Worm (Caenorhabditis elegans) whole organism, L4 larva: ENCODE data around the gene rps-21.
A peak's percentile ranks its signal among the peaks of the same experiment; 100 is the strongest.

Experiments
- D1046.2 ChIP-seq: fragments of 200-800 bp; sonication (Bioruptor generic); IDR thresholded peaks from 2 replicates; pipeline ENCODE4 v1.3.6; 2022; ENCODE audit warnings: missing genetic modification characterization, missing compliant biosample characterization
- F10B5.3 ChIP-seq: sonication (generic microtip); optimal IDR thresholded peaks from 2 replicates; lab custom pipeline; 2016; ENCODE audit warnings: mild to moderate bottlenecking, missing genetic modification characterization, missing compliant biosample characterization
- F37D6.2 ChIP-seq: sonication (generic microtip); optimal IDR thresholded peaks from 2 replicates; lab custom pipeline; 2016; ENCODE audit warnings: mild to moderate bottlenecking, missing genetic modification characterization, missing compliant biosample characterization
- F44E2.7 ChIP-seq: fragments of 200-800 bp; sonication (Bioruptor generic); IDR thresholded peaks from 2 replicates; pipeline ENCODE4 v2.1.2; 2022; ENCODE audit warnings: missing genetic modification characterization, missing compliant biosample characterization
- Y5F2A.4 ChIP-seq: fragments of 200-800 bp; sonication (Bioruptor generic); optimal IDR thresholded peaks from 2 replicates; lab custom pipeline; 2018; ENCODE audit warnings: mild to moderate bottlenecking, missing genetic modification characterization, missing compliant biosample characterization
- Y75B8A.6 ChIP-seq: fragments of 200-800 bp; sonication (Bioruptor generic); IDR thresholded peaks from 2 replicates; pipeline ENCODE4 v1.3.6; 2022; ENCODE audit warnings: missing genetic modification reagents, missing genetic modification characterization, missing compliant biosample characterization
- aha-1 ChIP-seq: fragments of 150-350 bp; peaks from one replicate; lab custom pipeline; 2014; ENCODE audit warnings: missing biosample characterization, missing genetic modification characterization
- arid-1 ChIP-seq: fragments of 200-800 bp; sonication (Bioruptor generic); conservative IDR thresholded peaks from 2 replicates; pipeline ENCODE4 v1.3.6; 2022; ENCODE audit warnings: missing genetic modification reagents, missing genetic modification characterization, missing compliant biosample characterization
- ceh-20 ChIP-seq: fragments of 200-800 bp; sonication (Bioruptor generic); IDR thresholded peaks from 2 replicates; pipeline ENCODE4 v1.3.6; 2022; ENCODE audit warnings: missing genetic modification reagents, missing genetic modification characterization, missing compliant biosample characterization
- daf-19 ChIP-seq: fragments of 200-800 bp; sonication (Bioruptor generic); conservative IDR thresholded peaks from 2 replicates; pipeline ENCODE4 v1.3.6; 2022; ENCODE audit warnings: missing genetic modification characterization, missing compliant biosample characterization
- daf-8 ChIP-seq: fragments of 200-800 bp; sonication (Bioruptor generic); IDR thresholded peaks from 2 replicates; pipeline ENCODE4 v1.3.6; 2022; ENCODE audit warnings: missing genetic modification characterization, missing compliant biosample characterization
- dmd-6 ChIP-seq: fragments of 200-800 bp; sonication (Bioruptor generic); IDR thresholded peaks from 2 replicates; pipeline ENCODE4 v1.3.6; 2022; ENCODE audit warnings: missing genetic modification reagents, missing genetic modification characterization, missing compliant biosample characterization
- dmd-8 ChIP-seq: fragments of 200-800 bp; sonication (Bioruptor generic); IDR thresholded peaks from 2 replicates; pipeline ENCODE4 v1.3.6; 2022; ENCODE audit warnings: missing genetic modification characterization, missing compliant biosample characterization
- duxl-1 ChIP-seq: sonication (generic microtip); optimal IDR thresholded peaks from 2 replicates; lab custom pipeline; 2016; ENCODE audit warnings: mild to moderate bottlenecking, missing genetic modification characterization, moderate library complexity, missing compliant biosample characterization; ENCODE audit not compliant: poor library complexity
- dve-1 ChIP-seq: sonication (generic microtip); optimal IDR thresholded peaks from 2 replicates; lab custom pipeline; 2017; ENCODE audit warnings: antibody characterized with exemption, mild to moderate bottlenecking, missing genetic modification characterization, missing compliant biosample characterization; ENCODE audit not compliant: insufficient read depth
- fkh-10 ChIP-seq: fragments of 150-350 bp; optimal IDR thresholded peaks from 2 replicates; lab custom pipeline; 2014; ENCODE audit warnings: missing biosample characterization, missing genetic modification reagents, missing genetic modification characterization
- fos-1 ChIP-seq: fragments of 150-350 bp; optimal IDR thresholded peaks from 2 replicates; lab custom pipeline; 2014; ENCODE audit warnings: missing biosample characterization, missing genetic modification characterization
- hif-1 ChIP-seq, 2 experiments: sonication (generic microtip); optimal IDR thresholded peaks; 2 replicates each; lab custom pipeline; 2016 to 2017; ENCODE audit warnings: missing compliant biosample characterization in 2 of 2, missing genetic modification characterization in 2 of 2, missing genetic modification reagents in 2 of 2, missing genotype in 2 of 2, mild to moderate bottlenecking in 1 of 2
- hlh-30 ChIP-seq: sonication (generic microtip); optimal IDR thresholded peaks from 2 replicates; lab custom pipeline; 2017; ENCODE audit warnings: antibody characterized with exemption, mild to moderate bottlenecking, missing genetic modification characterization, missing compliant biosample characterization; ENCODE audit not compliant: insufficient read depth
- hmg-1.1 ChIP-seq: fragments of 200-800 bp; sonication (Bioruptor generic); IDR thresholded peaks from 2 replicates; pipeline ENCODE4 v1.3.6; 2022; ENCODE audit warnings: missing genetic modification reagents, missing genetic modification characterization, missing compliant biosample characterization
- jun-1 ChIP-seq: fragments of 150-350 bp; optimal IDR thresholded peaks from 2 replicates; lab custom pipeline; 2014; ENCODE audit warnings: missing biosample characterization, missing genetic modification reagents, missing genetic modification characterization
- lim-7 ChIP-seq: fragments of 200-800 bp; sonication (Bioruptor generic); IDR thresholded peaks from 2 replicates; pipeline ENCODE4 v1.3.6; 2022; ENCODE audit warnings: missing genetic modification characterization, missing compliant biosample characterization
- lin-15B ChIP-seq: fragments of 150-350 bp; sonication (generic microtip); optimal IDR thresholded peaks from 3 replicates; lab custom pipeline; 2014; ENCODE audit warnings: missing biosample characterization, missing genetic modification characterization
- lsy-2 ChIP-seq, 2 experiments: fragments of 150-350 bp in 1 of 2; sonication (generic microtip) in 1 of 2; optimal IDR thresholded peaks; 2 replicates each; lab custom pipeline; 2014 to 2017; ENCODE audit warnings: missing biosample characterization in 2 of 2, missing genetic modification characterization in 2 of 2
- madf-5 ChIP-seq, 2 experiments: fragments of 200-800 bp; sonication (Bioruptor generic); IDR thresholded peaks; 2 replicates each; pipeline ENCODE4 v1.3.6; 2022; ENCODE audit warnings: missing compliant biosample characterization in 2 of 2, missing genetic modification characterization in 2 of 2
- madf-9 ChIP-seq: fragments of 200-800 bp; sonication (Bioruptor generic); conservative IDR thresholded peaks from 2 replicates; pipeline ENCODE4 v1.3.6; 2022; ENCODE audit warnings: missing genetic modification reagents, missing genetic modification characterization, missing compliant biosample characterization
- nhr-10 ChIP-seq: fragments of 150-350 bp; optimal IDR thresholded peaks from 2 replicates; lab custom pipeline; 2014; ENCODE audit warnings: missing biosample characterization, missing genetic modification characterization
- nhr-111 ChIP-seq: fragments of 200-800 bp; sonication (Bioruptor generic); optimal IDR thresholded peaks from 2 replicates; lab custom pipeline; 2018; ENCODE audit warnings: mild to moderate bottlenecking, missing genetic modification characterization, missing compliant biosample characterization
- nhr-41 ChIP-seq: fragments of 200-800 bp; sonication (Bioruptor generic); IDR thresholded peaks from 2 replicates; pipeline ENCODE4 v1.3.6; 2022; ENCODE audit warnings: missing genetic modification reagents, missing genetic modification characterization, missing compliant biosample characterization
- nhr-42 ChIP-seq: fragments of 200-800 bp; sonication (Bioruptor generic); IDR thresholded peaks from 2 replicates; pipeline ENCODE4 v1.3.6; 2022; ENCODE audit warnings: missing genetic modification characterization, missing compliant biosample characterization
- nhr-6 ChIP-seq: fragments of 150-350 bp; optimal IDR thresholded peaks from 2 replicates; lab custom pipeline; 2014; ENCODE audit warnings: missing biosample characterization, missing genetic modification characterization
- nhr-77 ChIP-seq: fragments of 150-350 bp; optimal IDR thresholded peaks from 2 replicates; lab custom pipeline; 2014; ENCODE audit warnings: missing biosample characterization, missing genetic modification characterization
- php-3 ChIP-seq: fragments of 200-800 bp; sonication (Bioruptor generic); IDR thresholded peaks from 2 replicates; pipeline ENCODE4 v1.3.6; 2022; ENCODE audit warnings: missing genetic modification reagents, missing genetic modification characterization, missing compliant biosample characterization
- pqm-1 ChIP-seq: sonication (generic microtip); optimal IDR thresholded peaks from 2 replicates; lab custom pipeline; 2017; ENCODE audit warnings: missing biosample characterization, missing genetic modification characterization
- rbr-2 ChIP-seq: sonication (generic microtip); optimal IDR thresholded peaks from 2 replicates; lab custom pipeline; 2016; ENCODE audit warnings: missing genotype, missing genetic modification characterization, missing compliant biosample characterization
- tra-1 ChIP-seq: fragments of 200-800 bp; sonication (Bioruptor generic); IDR thresholded peaks from 2 replicates; pipeline ENCODE4 v1.3.6; 2022; ENCODE audit warnings: missing genetic modification reagents, missing genetic modification characterization, missing compliant biosample characterization
- unc-130 ChIP-seq: sonication (generic microtip); optimal IDR thresholded peaks from 2 replicates; lab custom pipeline; 2016; ENCODE audit warnings: missing genetic modification reagents, missing genetic modification characterization, missing compliant biosample characterization
- unc-62 ChIP-seq, 3 experiments: fragments of 150-350 bp in 1 of 3; sonication (generic microtip); optimal IDR thresholded peaks in 2 of 3; peaks in 1 of 3; 1 replicate in 1 of 3; 2 replicates in 2 of 3; lab custom pipeline; 2014 to 2017; ENCODE audit warnings: missing biosample characterization in 3 of 3, missing genetic modification characterization in 3 of 3, missing genetic modification reagents in 3 of 3, missing genotype in 1 of 3
- vab-7 ChIP-seq: fragments of 200-800 bp; sonication (Bioruptor generic); IDR thresholded peaks from 2 replicates; pipeline ENCODE4 v1.3.6; 2022; ENCODE audit warnings: missing genetic modification reagents, missing genetic modification characterization, missing compliant biosample characterization
- zag-1 ChIP-seq: fragments of 150-350 bp; optimal IDR thresholded peaks from 2 replicates; lab custom pipeline; 2014; ENCODE audit warnings: missing biosample characterization, missing genetic modification characterization
- zfp-3 ChIP-seq: fragments of 200-800 bp; sonication (Bioruptor generic); conservative IDR thresholded peaks from 2 replicates; pipeline ENCODE4 v1.3.6; 2022; ENCODE audit warnings: missing genetic modification reagents, missing genetic modification characterization, missing compliant biosample characterization
- zip-11 ChIP-seq: fragments of 200-800 bp; sonication (Bioruptor generic); IDR thresholded peaks from 2 replicates; pipeline ENCODE4 v1.3.6; 2022; ENCODE audit warnings: missing genetic modification characterization, missing compliant biosample characterization
- zip-2 ChIP-seq: fragments of 150-350 bp; optimal IDR thresholded peaks from 2 replicates; lab custom pipeline; 2014; ENCODE audit warnings: missing biosample characterization, missing genetic modification characterization

The rps-21 gene

DNA sequence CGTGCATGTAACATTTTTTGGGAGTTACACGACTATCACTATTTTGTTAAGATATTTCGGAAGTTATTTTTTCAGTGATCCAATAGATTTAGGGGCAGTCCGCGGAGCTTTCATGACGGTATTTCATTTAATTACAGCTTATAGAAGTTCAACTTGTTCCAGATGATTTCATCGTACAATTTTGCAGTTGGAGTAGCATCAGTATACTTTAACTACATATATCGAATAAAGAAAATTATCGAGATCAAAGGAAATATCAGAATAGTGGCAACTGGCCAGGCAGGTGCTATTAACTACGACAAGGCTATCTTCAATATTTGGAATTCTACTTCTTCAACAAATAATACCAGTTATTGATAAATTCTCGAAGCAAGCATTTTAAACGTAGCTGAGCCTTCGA, 10.9 kb downstream of the rps-21 start (continued):
- no peak for TF ChIP-seq fos-1
- 0 out of 2 replicates have a peak, but pooled peaks have one; percentile 40 for TF ChIP-seq daf-19 (GFP tag; lab: Robert Waterston, UW)
- TF ChIP-seq nhr-6 (tag; lab: Kevin White, UChicago), result no peak

- TF ChIP-seq fkh-10 (no peak), madf-9 (GFP tag; lab: Robert Waterston, UW) (no peak), lim-7 (GFP tag; lab: Robert Waterston, UW) (no peak), nhr-42 (GFP tag; lab: Robert Waterston, UW) (no peak), duxl-1 (no peak), aha-1 (peak; percentile 81), Y5F2A.4 (GFP tag; lab: Kevin White, UChicago) (no peak), dmd-8 (no peak), tra-1 (no peak), madf-5 (GFP tag; IDR thresholded peaks at IDR 0.05; lab: Robert Waterston, UW) (no peak), D1046.2 (GFP tag; lab: Robert Waterston, UW) (no peak), zip-2 (tag; lab: Kevin White, UChicago) (no peak), unc-62 (GFP tag; optimal IDR thresholded peaks at IDR 0.05 in 1 of 2; lab: Kevin White, UChicago) (peak in 1 of 2 experiments; percentile 90), unc-62 (tag; optimal IDR thresholded peaks at IDR 0.05; lab: Kevin White, UChicago) (no peak), nhr-10 (tag; lab: Kevin White, UChicago) (no peak), nhr-111 (GFP tag; lab: Kevin White, UChicago) (no peak), php-3 (GFP tag; lab: Robert Waterston, UW) (no peak)
Measured at ce11 chrIII:7170090-7170489, 19.3 kb downstream of the rps-21 start.

DNA sequence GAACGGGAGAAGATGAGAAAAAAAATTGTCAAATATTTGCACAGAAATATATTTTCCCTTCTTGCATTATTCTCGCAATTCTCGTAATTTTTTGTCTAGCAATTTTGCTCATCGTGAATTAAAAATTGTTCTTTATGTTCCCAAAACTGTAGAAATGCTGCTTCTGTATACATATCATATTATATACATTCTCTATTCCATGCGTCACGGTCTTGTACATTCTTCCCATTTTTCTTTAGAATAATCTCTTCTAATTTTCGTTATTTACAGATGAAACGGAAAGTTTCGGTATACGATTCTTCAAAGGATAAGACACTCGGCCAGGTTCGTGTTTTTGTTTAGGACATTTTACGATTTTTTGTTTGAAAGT, 21.9 kb downstream of the rps-21 start, which contains the start of gene acs-4:
TSS of gene acs-4 (plus strand) at position 271 of the 370 bp plus-strand sequence.
- TF ChIP-seq unc-62 (GFP tag; optimal IDR thresholded peaks at IDR 0.05 in 1 of 2; lab: Kevin White, UChicago), result peak in 1 of 2 experiments; percentile 53
- no peak for TF ChIP-seq unc-62 (tag; optimal IDR thresholded peaks at IDR 0.05; lab: Kevin White, UChicago)
- TF ChIP-seq rbr-2, result no peak

- peak; percentile 21 for TF ChIP-seq fkh-10
- TF ChIP-seq tra-1, result no peak
- peak; percentile 12 for TF ChIP-seq dve-1 (tag; lab: Kevin White, UChicago)
- peak; percentile 45 for TF ChIP-seq dmd-6 (GFP tag; lab: Robert Waterston, UW)
- TF ChIP-seq lim-7 (GFP tag; lab: Robert Waterston, UW), result no peak
- TF ChIP-seq vab-7 (GFP tag; lab: Robert Waterston, UW), result no peak
- TF ChIP-seq ceh-20 (GFP tag; lab: Robert Waterston, UW), result no peak
- TF ChIP-seq nhr-77 (tag; lab: Kevin White, UChicago), result no peak
- TF ChIP-seq zfp-3 (GFP tag; lab: Robert Waterston, UW), result no peak
- no peak for TF ChIP-seq F10B5.3
- peak in 1 of 2 experiments; percentile 20 for TF ChIP-seq hif-1 (tag; optimal IDR thresholded peaks at IDR 0.05; lab: Kevin White, UChicago)
- no peak for TF ChIP-seq unc-130
- TF ChIP-seq php-3 (GFP tag; lab: Robert Waterston, UW), result peak; percentile 89
- no peak for TF ChIP-seq Y75B8A.6 (GFP tag; lab: Robert Waterston, UW)
- TF ChIP-seq lin-15B, result no peak
- no peak for TF ChIP-seq arid-1 (GFP tag; lab: Robert Waterston, UW)
- TF ChIP-seq F37D6.2 (tag; lab: Kevin White, UChicago), result peak; percentile 9
- peak; percentile 84 for TF ChIP-seq pqm-1 (tag; lab: Kevin White, UChicago)
- no peak for TF ChIP-seq F44E2.7 (GFP tag; lab: Robert Waterston, UW)
- TF ChIP-seq zag-1 (tag; lab: Kevin White, UChicago), result no peak
- TF ChIP-seq zip-11 (GFP tag; lab: Robert Waterston, UW), result no peak
- no peak for TF ChIP-seq daf-8 (GFP tag; lab: Robert Waterston, UW)
- TF ChIP-seq hlh-30 (tag; lab: Kevin White, UChicago), result peak; percentile 40
- no peak for TF ChIP-seq nhr-41 (GFP tag; lab: Robert Waterston, UW)
- TF ChIP-seq hmg-1.1 (GFP tag; lab: Robert Waterston, UW), result peak; percentile 80
- peak; percentile 2 for TF ChIP-seq jun-1 (tag; lab: Kevin White, UChicago)
- TF ChIP-seq fos-1, result no peak
- TF ChIP-seq lsy-2 (tag; optimal IDR thresholded peaks at IDR 0.05; lab: Kevin White, UChicago), result peak in 1 of 2 experiments; percentile 57
- no peak for TF ChIP-seq zip-2 (tag; lab: Kevin White, UChicago)
Measured at ce11 chrIII:7166664-7167567, 22.5 kb downstream of the rps-21 start.
